Worm (Caenorhabditis elegans) whole organism, L3 larva: Measurements from ENCODE around the gene arp-1.
"Not testable (repeated sequence)": the region's sequence is repeated elsewhere in the genome, so short reads cannot be mapped to it uniquely, and the experiment has no call there.

Experiments
- ZK546.5 ChIP-seq: sonication (generic microtip); optimal IDR thresholded peaks from 2 replicates; lab custom pipeline; 2017; ENCODE audit warnings: missing biosample characterization, missing genetic modification characterization
- aly-2 ChIP-seq: fragments of 150-350 bp; optimal IDR thresholded peaks from 2 replicates; lab custom pipeline; 2014; ENCODE audit warnings: missing biosample characterization, missing genetic modification characterization
- ama-1 ChIP-seq: fragments of 150-350 bp; optimal IDR thresholded peaks from 2 replicates; lab custom pipeline; 2018
- ceh-16 ChIP-seq: sonication (generic microtip); optimal IDR thresholded peaks from 2 replicates; lab custom pipeline; 2017; ENCODE audit warnings: missing biosample characterization, missing genetic modification characterization
- ceh-28 ChIP-seq: fragments of 150-350 bp; optimal IDR thresholded peaks from 2 replicates; lab custom pipeline; 2014; ENCODE audit warnings: missing biosample characterization, missing genetic modification reagents, missing genetic modification characterization
- ceh-82 ChIP-seq: fragments of 150-350 bp; optimal IDR thresholded peaks from 2 replicates; lab custom pipeline; 2014; ENCODE audit warnings: missing biosample characterization, missing genetic modification characterization
- ceh-9 ChIP-seq: sonication (generic microtip); optimal IDR thresholded peaks from 2 replicates; lab custom pipeline; 2018; ENCODE audit warnings: missing biosample characterization, missing genetic modification characterization
- egl-5 ChIP-seq: fragments of 150-350 bp; optimal IDR thresholded peaks from 2 replicates; lab custom pipeline; 2017; ENCODE audit warnings: missing biosample characterization, missing genetic modification reagents, missing genetic modification characterization, inconsistent platforms
- elt-1 ChIP-seq: fragments of 150-350 bp; optimal IDR thresholded peaks from 2 replicates; lab custom pipeline; 2014; ENCODE audit warnings: missing biosample characterization, missing genetic modification characterization
- elt-2 ChIP-seq: sonication (generic microtip); optimal IDR thresholded peaks from 2 replicates; lab custom pipeline; 2016; ENCODE audit warnings: missing genetic modification reagents, mild to moderate bottlenecking, missing genetic modification characterization, missing compliant biosample characterization
- elt-3 ChIP-seq, 3 experiments: fragments of 150-350 bp in 1 of 3; sonication (generic microtip) in 2 of 3; optimal IDR thresholded peaks; 2 replicates in 2 of 3; 4 replicates in 1 of 3; lab custom pipeline; 2014 to 2017; ENCODE audit warnings: missing biosample characterization in 3 of 3, missing genetic modification characterization in 3 of 3
- eor-1 ChIP-seq, 2 experiments: fragments of 150-350 bp; optimal IDR thresholded peaks; 2 replicates each; lab custom pipeline; 2014 to 2018; ENCODE audit warnings: missing biosample characterization in 2 of 2, missing genetic modification characterization in 2 of 2
- fkh-2 ChIP-seq: fragments of 150-350 bp; optimal IDR thresholded peaks from 2 replicates; lab custom pipeline; 2014; ENCODE audit warnings: missing biosample characterization, missing genetic modification reagents, missing genetic modification characterization
- fos-1 ChIP-seq: fragments of 150-350 bp; optimal IDR thresholded peaks from 2 replicates; lab custom pipeline; 2014; ENCODE audit warnings: missing biosample characterization, missing genetic modification characterization
- jun-1 ChIP-seq: fragments of 150-350 bp; optimal IDR thresholded peaks from 2 replicates; lab custom pipeline; 2014; ENCODE audit warnings: missing biosample characterization, missing genetic modification reagents, missing genetic modification characterization
- lin-15B ChIP-seq: fragments of 150-350 bp; optimal IDR thresholded peaks from 2 replicates; lab custom pipeline; 2014; ENCODE audit warnings: missing biosample characterization, missing genetic modification characterization
- lin-39 ChIP-seq: fragments of 150-350 bp; optimal IDR thresholded peaks from 2 replicates; lab custom pipeline; 2018; ENCODE audit warnings: missing biosample characterization, missing genetic modification reagents, missing genetic modification characterization
- lsy-12 ChIP-seq: sonication (generic microtip); optimal IDR thresholded peaks from 2 replicates; lab custom pipeline; 2016; ENCODE audit warnings: mild to moderate bottlenecking, missing genetic modification characterization, missing compliant biosample characterization
- mdl-1 ChIP-seq: fragments of 150-350 bp; optimal IDR thresholded peaks from 2 replicates; lab custom pipeline; 2014; ENCODE audit warnings: missing biosample characterization, missing genetic modification characterization
- nfya-1 ChIP-seq: sonication (generic microtip); optimal IDR thresholded peaks from 2 replicates; lab custom pipeline; 2017; ENCODE audit warnings: missing genetic modification characterization, mild to moderate bottlenecking, missing compliant biosample characterization, antibody characterized with exemption, moderate library complexity; ENCODE audit not compliant: insufficient read depth
- nhr-11 ChIP-seq: fragments of 150-350 bp; optimal IDR thresholded peaks from 2 replicates; lab custom pipeline; 2014; ENCODE audit warnings: missing biosample characterization, missing genetic modification characterization
- nhr-12 ChIP-seq: fragments of 150-350 bp; optimal IDR thresholded peaks from 2 replicates; lab custom pipeline; 2014; ENCODE audit warnings: missing biosample characterization, missing genetic modification characterization
- nhr-23 ChIP-seq: fragments of 150-350 bp; optimal IDR thresholded peaks from 2 replicates; lab custom pipeline; 2014; ENCODE audit warnings: missing biosample characterization, missing genetic modification reagents, missing genetic modification characterization
- nhr-237 ChIP-seq: fragments of 150-350 bp; optimal IDR thresholded peaks from 2 replicates; lab custom pipeline; 2014; ENCODE audit warnings: missing biosample characterization, missing genetic modification characterization
- nhr-28 ChIP-seq: fragments of 150-350 bp; optimal IDR thresholded peaks from 2 replicates; lab custom pipeline; 2014; ENCODE audit warnings: missing biosample characterization, missing genetic modification characterization
- nhr-43 ChIP-seq: sonication (generic microtip); optimal IDR thresholded peaks from 2 replicates; lab custom pipeline; 2016; ENCODE audit warnings: mild to moderate bottlenecking, missing genetic modification characterization, missing compliant biosample characterization; ENCODE audit not compliant: poor library complexity, severe bottlenecking
- nhr-67 ChIP-seq: fragments of 150-350 bp; optimal IDR thresholded peaks from 2 replicates; lab custom pipeline; 2014; ENCODE audit warnings: missing biosample characterization, missing genetic modification characterization
- nhr-76 ChIP-seq: fragments of 150-350 bp; sonication (generic microtip); optimal IDR thresholded peaks from 5 replicates; lab custom pipeline; 2014; ENCODE audit warnings: missing biosample characterization, missing genetic modification characterization
- nhr-77 ChIP-seq: fragments of 150-350 bp; optimal IDR thresholded peaks from 2 replicates; lab custom pipeline; 2014; ENCODE audit warnings: missing biosample characterization, missing genetic modification characterization
- pha-4 ChIP-seq: fragments of 150-350 bp; optimal IDR thresholded peaks from 2 replicates; lab custom pipeline; 2014; ENCODE audit warnings: missing biosample characterization, missing genetic modification reagents, missing genetic modification characterization
- pqm-1 ChIP-seq: fragments of 150-350 bp; optimal IDR thresholded peaks from 2 replicates; lab custom pipeline; 2017; ENCODE audit warnings: missing biosample characterization, missing genetic modification characterization, inconsistent platforms
- skn-1 ChIP-seq: fragments of 150-350 bp; optimal IDR thresholded peaks from 2 replicates; lab custom pipeline; 2014; ENCODE audit warnings: missing biosample characterization, missing genetic modification characterization
- snpc-4 ChIP-seq: fragments of 150-350 bp; optimal IDR thresholded peaks from 2 replicates; lab custom pipeline; 2014; ENCODE audit warnings: missing biosample characterization, missing genetic modification characterization
- zag-1 ChIP-seq: fragments of 150-350 bp; optimal IDR thresholded peaks from 2 replicates; lab custom pipeline; 2014; ENCODE audit warnings: missing biosample characterization, missing genetic modification characterization
- ztf-11 ChIP-seq: fragments of 150-350 bp; optimal IDR thresholded peaks from 2 replicates; lab custom pipeline; 2014; ENCODE audit warnings: missing biosample characterization, missing genetic modification characterization

The arp-1 gene

DNA sequence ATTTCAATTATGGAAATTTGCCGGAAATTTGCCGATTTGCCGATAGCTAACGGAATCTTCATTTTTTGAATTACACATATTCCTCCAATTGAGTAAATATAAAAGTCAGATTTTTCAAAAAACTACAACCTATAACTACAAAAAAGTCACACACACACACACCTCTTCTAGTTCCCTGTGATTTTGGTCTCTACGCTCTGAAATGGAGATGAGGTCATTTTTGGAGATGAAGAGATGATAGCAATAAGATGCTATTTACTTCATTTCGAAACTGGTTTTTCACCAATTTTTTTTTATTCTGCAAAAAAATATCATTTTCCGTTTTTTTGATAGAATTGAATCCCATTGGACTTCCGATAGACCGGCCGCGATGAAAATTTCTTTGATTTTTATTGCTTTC is 4.1 kb downstream of the arp-1 start, which contains the start of gene Y53F4B.23:
Gene Y53F4B.23 (plus strand): TSS at position 312 of the 400 bp plus-strand sequence.
- TF ChIP-seq ceh-28 (tag; lab: Kevin White, UChicago) (no peak), ZK546.5 (tag; lab: Kevin White, UChicago) (no peak)

DNA sequence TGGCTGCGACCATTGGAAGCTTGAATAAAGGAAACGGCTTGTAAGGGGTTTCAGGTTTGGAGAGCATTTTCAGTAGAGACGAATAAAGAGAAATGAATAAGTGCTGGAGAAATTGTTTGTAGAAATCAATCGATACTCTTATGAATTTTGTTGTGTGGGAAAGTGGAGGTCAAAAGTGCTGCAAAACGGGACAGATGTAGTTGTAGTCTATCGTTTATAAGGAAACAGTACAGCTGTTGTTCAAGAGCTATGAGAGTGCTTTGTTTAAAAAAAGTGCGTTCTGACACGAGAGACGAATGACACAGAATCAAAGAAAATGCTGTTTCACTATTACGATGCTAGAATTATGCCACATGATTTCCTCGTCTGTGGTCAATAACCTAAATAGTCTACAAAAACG is 10.4 kb downstream of the arp-1 start, which contains the start of gene Y53F4B.62:
Gene Y53F4B.62 (minus strand): TSS at position 101 of the 400 bp plus-strand sequence.
- TF ChIP-seq pha-4 (tag; lab: Kevin White, UChicago) = no peak
- no peak for TF ChIP-seq nfya-1 (tag; lab: Kevin White, UChicago)
- no peak for TF ChIP-seq elt-2 (tag; lab: Kevin White, UChicago)
- no peak for TF ChIP-seq elt-1 (tag; lab: Kevin White, UChicago)
- TF ChIP-seq pqm-1 (tag; lab: Kevin White, UChicago) = no peak
- TF ChIP-seq, all 47 proteins: peak for 0

DNA sequence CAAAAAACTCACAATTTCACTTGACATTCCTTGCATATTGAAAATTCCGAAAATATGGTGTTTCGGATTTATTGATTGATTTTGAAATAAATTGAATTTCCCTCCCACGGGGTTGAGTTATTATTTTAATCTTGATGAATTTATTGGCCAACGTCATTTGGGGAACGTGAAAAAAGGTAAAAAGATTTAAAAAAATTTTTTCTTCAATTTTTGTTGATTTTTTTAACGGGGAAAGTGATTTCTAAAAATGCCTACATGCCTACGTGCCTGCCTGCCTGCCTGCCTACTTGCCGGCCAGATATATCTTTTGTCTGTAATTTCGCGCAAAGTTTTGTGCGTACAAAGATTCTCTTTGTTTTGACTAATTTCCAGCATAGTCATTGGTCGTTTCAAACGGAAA is 14.2 kb downstream of the arp-1 start, which contains the start of gene Y53F4B.24:
Gene Y53F4B.24 (minus strand): TSS at position 101 of the 400 bp plus-strand sequence.
- TF ChIP-seq skn-1 = no peak

ce11 chrII:15135886-15136285 is 15.8 kb downstream of the arp-1 start, which contains the start of gene Y53F4B.25:
Gene Y53F4B.25, plus strand, starts transcription at chrII:15136186.
- TF ChIP-seq nhr-23 (tag; lab: Kevin White, UChicago) (no peak), ceh-9 (tag; lab: Kevin White, UChicago) (no peak), fos-1 (tag; lab: Kevin White, UChicago) (no peak), egl-5 (tag; lab: Kevin White, UChicago) (no peak), eor-1 (tag; optimal IDR thresholded peaks at IDR 0.05; lab: Kevin White, UChicago) (no peak), skn-1 (no peak), elt-3 (tag; optimal IDR thresholded peaks at IDR 0.05; lab: Kevin White, UChicago) (no peak), lin-39 (no peak), ama-1 (lab: Kevin White, UChicago) (no peak), jun-1 (no peak), nhr-77 (tag; lab: Kevin White, UChicago) (no peak), ztf-11 (no peak), mdl-1 (tag; lab: Kevin White, UChicago) (no peak), nfya-1 (tag; lab: Kevin White, UChicago) (no peak)
- TF ChIP-seq, all 47 proteins: peak for 0

DNA sequence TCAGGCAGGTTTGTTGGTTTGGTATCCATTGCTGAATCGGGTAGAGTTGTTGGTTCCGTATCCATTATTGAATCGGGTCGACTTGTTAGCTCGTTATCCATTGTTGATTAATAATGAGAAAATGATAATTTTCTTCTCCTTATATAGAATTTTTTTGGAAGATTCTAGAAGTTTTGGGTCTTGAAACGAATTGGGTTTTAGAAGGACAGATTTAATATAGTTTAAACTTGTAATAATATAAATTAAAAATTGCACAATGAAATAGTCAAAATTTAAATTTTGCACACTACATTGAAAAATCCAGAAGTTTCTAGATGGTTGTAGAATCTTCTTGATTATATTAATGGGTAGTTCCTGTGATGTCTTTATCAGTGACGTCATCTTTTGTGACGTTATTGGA is 20.8 kb downstream of the arp-1 start, which contains the start of gene Y53F4B.26:
Gene Y53F4B.26 (minus strand): TSS at position 101 of the 400 bp plus-strand sequence.
- TF ChIP-seq snpc-4 (tag; lab: Kevin White, UChicago); nhr-77 (tag; lab: Kevin White, UChicago); jun-1: not testable (repeated sequence)
- TF ChIP-seq, all 47 proteins: peak for 0; not testable (repeated sequence) for 47

DNA sequence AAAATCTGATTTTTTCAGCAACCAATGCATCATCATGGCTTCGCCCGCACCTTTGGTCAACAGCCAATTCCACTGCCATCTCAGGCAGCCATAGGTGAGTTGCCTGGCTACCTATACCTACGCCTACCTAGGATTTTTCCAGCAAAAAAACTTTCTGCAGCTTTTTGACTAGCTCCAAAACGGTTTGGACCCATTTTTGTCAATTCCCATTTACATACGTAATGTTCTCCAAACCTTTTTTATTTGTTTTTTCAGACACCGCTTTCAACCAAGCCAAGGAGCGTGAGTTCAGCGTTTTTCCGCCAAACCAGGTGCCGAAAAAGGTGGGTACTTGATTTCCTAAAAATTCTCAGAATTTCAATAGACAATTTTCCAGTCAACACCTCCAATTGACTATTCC is 23.6 kb downstream of the arp-1 start:
- no peak for TF ChIP-seq fkh-2 (tag; lab: Kevin White, UChicago)
- TF ChIP-seq nhr-43 = no peak
- TF ChIP-seq lsy-12 (tag; lab: Kevin White, UChicago) = no peak
- no peak for TF ChIP-seq zag-1 (tag; lab: Kevin White, UChicago)
- no peak for TF ChIP-seq nhr-67
- TF ChIP-seq nhr-76 (tag; lab: Kevin White, UChicago) = no peak
- TF ChIP-seq nhr-12 (tag; lab: Kevin White, UChicago) = no peak
- TF ChIP-seq nhr-237 (tag; lab: Kevin White, UChicago) = no peak
- no peak for TF ChIP-seq snpc-4 (tag; lab: Kevin White, UChicago)
- TF ChIP-seq aly-2 (tag; lab: Kevin White, UChicago) = no peak
- TF ChIP-seq eor-1 (tag; optimal IDR thresholded peaks at IDR 0.05; lab: Kevin White, UChicago) = no peak
- TF ChIP-seq pha-4 (tag; lab: Kevin White, UChicago) = no peak
- no peak for TF ChIP-seq ceh-16 (tag; lab: Kevin White, UChicago)
- TF ChIP-seq ceh-82 (tag; lab: Kevin White, UChicago) = no peak
- TF ChIP-seq ceh-28 (tag; lab: Kevin White, UChicago) = no peak
- no peak for TF ChIP-seq nhr-28 (tag; lab: Kevin White, UChicago)
- no peak for TF ChIP-seq nhr-11 (tag; lab: Kevin White, UChicago)
- no peak for TF ChIP-seq jun-1
- no peak for TF ChIP-seq lin-15B
- no peak for TF ChIP-seq ZK546.5 (tag; lab: Kevin White, UChicago)
